Fruit fly (Drosophila melanogaster) whole organism: ENCODE measurements around the gene Sfp24Bd.

Experiments used
- Dll ChIP-seq: fragments of >200 bp; optimal IDR thresholded peaks from 2 replicates; lab custom pipeline; 2017
- psq ChIP-seq: fragments of >200 bp; optimal IDR thresholded peaks from 2 replicates; lab custom pipeline; 2017

dm6 chr2L:3693805-3694204, 24.9 kb upstream of the Sfp24Bd start, which contains the start of gene Acp24A4:
- TF ChIP-seq psq (no peak), Dll (lab: Kevin White, UChicago) (no peak)
